Worm (Caenorhabditis elegans) whole organism, L2 larva: Measurements from ENCODE around the gene C27A7.8.
A peak's percentile ranks its signal among the peaks of the same experiment; 100 is the strongest.

Experiments used
- C34F6.9 ChIP-seq: fragments of 150-350 bp; optimal IDR thresholded peaks from 2 replicates; lab custom pipeline; 2014; ENCODE audit warnings: missing biosample characterization, missing genetic modification characterization
- F13H6.1 ChIP-seq: sonication (generic microtip); optimal IDR thresholded peaks from 2 replicates; lab custom pipeline; 2016; ENCODE audit warnings: missing genetic modification characterization, missing compliant biosample characterization
- R02D3.7 ChIP-seq: fragments of 150-350 bp; optimal IDR thresholded peaks from 2 replicates; lab custom pipeline; 2014; ENCODE audit warnings: missing biosample characterization, missing genetic modification characterization
- Y55F3AM.14 ChIP-seq: fragments of 200-800 bp; sonication (Bioruptor generic); optimal IDR thresholded peaks from 2 replicates; lab custom pipeline; 2018; ENCODE audit warnings: mild to moderate bottlenecking, missing genetic modification characterization, missing compliant biosample characterization
- ZK546.5 ChIP-seq: sonication (generic microtip); optimal IDR thresholded peaks from 2 replicates; lab custom pipeline; 2017; ENCODE audit warnings: missing biosample characterization, missing genetic modification characterization
- alr-1 ChIP-seq: fragments of 150-350 bp; optimal IDR thresholded peaks from 2 replicates; lab custom pipeline; 2014; ENCODE audit warnings: missing biosample characterization, missing genetic modification characterization
- ama-1 ChIP-seq: fragments of 150-350 bp; optimal IDR thresholded peaks from 2 replicates; lab custom pipeline; 2018; ENCODE audit warnings: inconsistent platforms
- ceh-16 ChIP-seq: fragments of 150-350 bp; optimal IDR thresholded peaks from 2 replicates; lab custom pipeline; 2014; ENCODE audit warnings: missing biosample characterization, missing genetic modification characterization
- ceh-82 ChIP-seq: fragments of 150-350 bp; optimal IDR thresholded peaks from 2 replicates; lab custom pipeline; 2014; ENCODE audit warnings: missing biosample characterization, missing genetic modification characterization
- crh-2 ChIP-seq: sonication (generic microtip); optimal IDR thresholded peaks from 2 replicates; lab custom pipeline; 2017; ENCODE audit warnings: missing biosample characterization, missing genetic modification characterization
- dmd-4 ChIP-seq: sonication (generic microtip); optimal IDR thresholded peaks from 2 replicates; lab custom pipeline; 2017; ENCODE audit warnings: missing biosample characterization, missing genetic modification characterization
- egl-27 ChIP-seq: sonication (generic microtip); optimal IDR thresholded peaks from 3 replicates; lab custom pipeline; 2017; ENCODE audit warnings: missing biosample characterization, missing genetic modification reagents, missing genetic modification characterization
- elt-1 ChIP-seq: fragments of 150-350 bp; optimal IDR thresholded peaks from 2 replicates; lab custom pipeline; 2014; ENCODE audit warnings: missing biosample characterization, missing genetic modification characterization
- elt-3 ChIP-seq: sonication (generic microtip); optimal IDR thresholded peaks from 2 replicates; lab custom pipeline; 2017; ENCODE audit warnings: missing biosample characterization, missing genetic modification characterization
- fos-1 ChIP-seq: fragments of 150-350 bp; optimal IDR thresholded peaks from 2 replicates; lab custom pipeline; 2014; ENCODE audit warnings: missing biosample characterization, missing genetic modification characterization
- gmeb-1 ChIP-seq: fragments of 150-350 bp; optimal IDR thresholded peaks from 2 replicates; lab custom pipeline; 2014; ENCODE audit warnings: missing biosample characterization, missing genetic modification characterization
- lin-13 ChIP-seq: fragments of 150-350 bp; optimal IDR thresholded peaks from 2 replicates; lab custom pipeline; 2014; ENCODE audit warnings: missing biosample characterization, missing genetic modification reagents, missing genetic modification characterization
- lin-39 ChIP-seq: fragments of 150-350 bp; optimal IDR thresholded peaks from 2 replicates; lab custom pipeline; 2014; ENCODE audit warnings: missing biosample characterization, missing genetic modification reagents, missing genetic modification characterization
- lsy-2 ChIP-seq, 2 experiments: fragments of 150-350 bp in 1 of 2; sonication (generic microtip) in 1 of 2; optimal IDR thresholded peaks; 2 replicates each; lab custom pipeline; 2014 to 2017; ENCODE audit warnings: missing biosample characterization in 2 of 2, missing genetic modification characterization in 2 of 2
- mab-5 ChIP-seq: fragments of 150-350 bp; optimal IDR thresholded peaks from 2 replicates; lab custom pipeline; 2014; ENCODE audit warnings: missing biosample characterization, missing genetic modification characterization
- mbf-1 ChIP-seq: sonication (generic microtip); optimal IDR thresholded peaks from 2 replicates; lab custom pipeline; 2017; ENCODE audit warnings: missing biosample characterization, missing genetic modification characterization
- nhr-10 ChIP-seq: sonication (generic microtip); optimal IDR thresholded peaks from 2 replicates; lab custom pipeline; 2017; ENCODE audit warnings: missing biosample characterization, missing genetic modification characterization
- nhr-12 ChIP-seq: fragments of 150-350 bp; optimal IDR thresholded peaks from 2 replicates; lab custom pipeline; 2014; ENCODE audit warnings: missing biosample characterization, missing genetic modification characterization
- nhr-129 ChIP-seq: fragments of 150-350 bp; optimal IDR thresholded peaks from 2 replicates; lab custom pipeline; 2014; ENCODE audit warnings: missing biosample characterization, missing genetic modification characterization
- nhr-21 ChIP-seq: fragments of 150-350 bp; optimal IDR thresholded peaks from 2 replicates; lab custom pipeline; 2014; ENCODE audit warnings: missing biosample characterization, missing genetic modification characterization
- nhr-23 ChIP-seq: fragments of 150-350 bp; optimal IDR thresholded peaks from 2 replicates; lab custom pipeline; 2014; ENCODE audit warnings: missing biosample characterization, missing genetic modification reagents, missing genetic modification characterization
- nhr-237 ChIP-seq: fragments of 150-350 bp; optimal IDR thresholded peaks from 2 replicates; lab custom pipeline; 2014; ENCODE audit warnings: missing biosample characterization, missing genetic modification characterization
- nhr-25 ChIP-seq: fragments of 150-350 bp; sonication (generic microtip); optimal IDR thresholded peaks from 3 replicates; lab custom pipeline; 2014; ENCODE audit warnings: missing biosample characterization, missing genetic modification characterization
- nhr-77 ChIP-seq: fragments of 150-350 bp; optimal IDR thresholded peaks from 2 replicates; lab custom pipeline; 2014; ENCODE audit warnings: missing biosample characterization, missing genetic modification characterization
- sem-4 ChIP-seq: fragments of 150-350 bp; optimal IDR thresholded peaks from 2 replicates; lab custom pipeline; 2014; ENCODE audit warnings: missing biosample characterization, missing genetic modification reagents, missing genetic modification characterization
- skn-1 ChIP-seq: sonication (generic microtip); optimal IDR thresholded peaks from 2 replicates; lab custom pipeline; 2017; ENCODE audit warnings: missing biosample characterization, missing genetic modification characterization
- sma-9 ChIP-seq, 2 experiments: fragments of 150-350 bp in 1 of 2; sonication (generic microtip) in 1 of 2; optimal IDR thresholded peaks; 2 replicates each; lab custom pipeline; 2014 to 2016; ENCODE audit warnings: missing genetic modification characterization in 2 of 2, mild to moderate bottlenecking in 1 of 2, missing biosample characterization in 1 of 2, missing compliant biosample characterization in 1 of 2, missing genetic modification reagents in 1 of 2, moderate library complexity in 1 of 2
- snpc-4 ChIP-seq: fragments of 150-350 bp; optimal IDR thresholded peaks from 2 replicates; lab custom pipeline; 2014; ENCODE audit warnings: missing biosample characterization, missing genetic modification characterization
- unc-39 ChIP-seq: fragments of 150-350 bp; optimal IDR thresholded peaks from 2 replicates; lab custom pipeline; 2014; ENCODE audit warnings: missing biosample characterization, missing genetic modification characterization
- unc-55 ChIP-seq: fragments of 150-350 bp; sonication (generic microtip); optimal IDR thresholded peaks from 3 replicates; lab custom pipeline; 2014; ENCODE audit warnings: missing biosample characterization, missing genetic modification reagents, missing genetic modification characterization
- unc-62 ChIP-seq: fragments of 150-350 bp; optimal IDR thresholded peaks from 2 replicates; lab custom pipeline; 2014; ENCODE audit warnings: missing biosample characterization, missing genetic modification reagents, missing genetic modification characterization
- zag-1 ChIP-seq: fragments of 150-350 bp; optimal IDR thresholded peaks from 2 replicates; lab custom pipeline; 2014; ENCODE audit warnings: missing biosample characterization, missing genetic modification characterization
- ztf-1 ChIP-seq: fragments of 200-800 bp; sonication (Bioruptor generic); conservative IDR thresholded peaks from 2 replicates; pipeline ENCODE4 v1.3.6; 2022; ENCODE audit warnings: missing genetic modification characterization, missing compliant biosample characterization
- ztf-11 ChIP-seq: sonication (generic microtip); optimal IDR thresholded peaks from 2 replicates; lab custom pipeline; 2017; ENCODE audit warnings: missing biosample characterization, missing genetic modification characterization
- ztf-4 ChIP-seq: fragments of 150-350 bp; optimal IDR thresholded peaks from 2 replicates; lab custom pipeline; 2014; ENCODE audit warnings: missing biosample characterization, missing genetic modification characterization

Gene C27A7.8

DNA sequence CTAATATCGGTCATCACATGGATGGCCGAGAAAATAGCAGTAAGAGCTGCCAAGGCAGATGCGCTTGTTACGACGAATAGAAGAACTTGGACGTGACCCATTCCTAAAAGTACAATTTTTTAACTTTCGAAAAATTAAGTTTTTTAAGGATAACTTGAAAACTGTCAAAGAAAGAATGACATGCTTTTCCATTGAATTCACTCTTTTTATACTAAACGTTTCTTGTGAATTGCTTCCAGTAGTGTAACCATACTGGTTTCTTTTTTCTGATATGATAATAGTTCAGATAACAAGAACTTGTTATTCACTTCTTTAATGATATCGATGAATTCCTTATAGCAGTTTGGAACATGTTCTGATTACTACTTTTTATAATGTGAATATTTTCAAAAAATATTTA, 14.7 kb downstream of the C27A7.8 start, which contains the start of gene col-37:
TSS of gene col-37 (minus strand) at position 101 of the 400 bp plus-strand sequence.
- TF ChIP-seq F13H6.1, result no peak
- TF ChIP-seq unc-55, result peak; percentile 18
- no peak for TF ChIP-seq nhr-77
- TF ChIP-seq lsy-2 (tag; optimal IDR thresholded peaks at IDR 0.05; lab: Kevin White, UChicago), result no peak
- TF ChIP-seq mbf-1, result no peak

DNA sequence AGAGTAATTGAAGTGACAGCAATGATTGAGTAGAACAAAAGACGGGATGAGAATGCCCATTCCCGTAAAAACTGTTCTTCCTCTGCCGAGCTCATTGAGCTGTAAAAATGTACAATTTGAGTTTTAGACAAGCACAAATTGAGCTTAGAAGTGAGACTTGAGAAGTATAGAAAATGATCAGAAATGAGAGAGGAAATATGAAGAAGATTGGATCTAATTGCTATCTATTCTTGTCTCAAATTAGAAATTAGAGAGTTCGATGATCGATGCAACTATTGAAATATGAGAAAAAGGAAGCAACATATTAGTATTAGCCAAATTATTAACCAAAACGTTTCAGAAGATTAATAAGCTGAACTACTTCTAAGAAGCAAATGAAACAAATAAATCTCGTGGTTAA, 17.2 kb downstream of the C27A7.8 start, which contains the start of gene ZK863.1:
TSS of gene ZK863.1 (minus strand) at position 101 of the 400 bp plus-strand sequence.
- TF ChIP-seq ztf-4 (no peak), ama-1 (lab: Kevin White, UChicago) (no peak), R02D3.7 (tag; lab: Kevin White, UChicago) (no peak), mbf-1 (no peak), nhr-25 (tag; lab: Kevin White, UChicago) (no peak), F13H6.1 (no peak), nhr-23 (tag; lab: Kevin White, UChicago) (no peak), zag-1 (tag; lab: Kevin White, UChicago) (no peak), fos-1 (no peak), nhr-129 (tag; lab: Kevin White, UChicago) (no peak), unc-62 (GFP tag; lab: Kevin White, UChicago) (no peak), ceh-16 (tag; lab: Kevin White, UChicago) (no peak), nhr-21 (tag; lab: Kevin White, UChicago) (no peak)

DNA sequence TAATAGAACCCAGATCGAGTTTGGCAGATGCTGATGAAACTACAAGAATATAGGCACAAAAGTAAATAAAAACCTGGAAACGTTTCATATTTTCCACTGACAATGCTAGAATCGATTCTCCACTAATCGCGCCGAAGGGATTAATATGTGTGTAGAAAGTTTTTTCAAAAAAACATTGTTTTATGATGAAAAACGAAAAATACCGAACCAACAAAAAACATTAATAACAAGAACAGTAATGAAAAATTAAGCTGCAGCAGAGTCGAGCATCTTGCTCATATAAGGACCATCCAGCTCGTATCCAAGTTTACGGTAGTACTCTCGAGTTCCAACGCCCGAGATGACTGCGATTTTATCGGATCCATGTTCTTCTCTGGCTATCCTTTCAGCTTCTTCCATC, 26.4 kb downstream of the C27A7.8 start, which contains the start of gene clec-224:
TSS of gene clec-224 (minus strand) at position 101 of the 400 bp plus-strand sequence.
- no peak for TF ChIP-seq elt-3 (tag; lab: Kevin White, UChicago)
- TF ChIP-seq mbf-1, result no peak
- TF ChIP-seq sma-9 (GFP tag; optimal IDR thresholded peaks at IDR 0.05; lab: Kevin White, UChicago), result no peak
- TF ChIP-seq sma-9 (tag; optimal IDR thresholded peaks at IDR 0.05; lab: Kevin White, UChicago), result no peak
- no peak for TF ChIP-seq crh-2 (tag; lab: Kevin White, UChicago)
- no peak for TF ChIP-seq nhr-12 (tag; lab: Kevin White, UChicago)
- no peak for TF ChIP-seq unc-39
- TF ChIP-seq nhr-23 (tag; lab: Kevin White, UChicago), result no peak
- TF ChIP-seq nhr-10, result no peak
- no peak for TF ChIP-seq skn-1
- no peak for TF ChIP-seq ZK546.5 (tag; lab: Kevin White, UChicago)
- no peak for TF ChIP-seq snpc-4 (tag; lab: Kevin White, UChicago)
- no peak for TF ChIP-seq lin-13 (GFP tag; lab: Kevin White, UChicago)
- no peak for TF ChIP-seq ceh-16 (tag; lab: Kevin White, UChicago)
- no peak for TF ChIP-seq nhr-25 (tag; lab: Kevin White, UChicago)
- no peak for TF ChIP-seq ztf-11 (tag; lab: Kevin White, UChicago)

DNA sequence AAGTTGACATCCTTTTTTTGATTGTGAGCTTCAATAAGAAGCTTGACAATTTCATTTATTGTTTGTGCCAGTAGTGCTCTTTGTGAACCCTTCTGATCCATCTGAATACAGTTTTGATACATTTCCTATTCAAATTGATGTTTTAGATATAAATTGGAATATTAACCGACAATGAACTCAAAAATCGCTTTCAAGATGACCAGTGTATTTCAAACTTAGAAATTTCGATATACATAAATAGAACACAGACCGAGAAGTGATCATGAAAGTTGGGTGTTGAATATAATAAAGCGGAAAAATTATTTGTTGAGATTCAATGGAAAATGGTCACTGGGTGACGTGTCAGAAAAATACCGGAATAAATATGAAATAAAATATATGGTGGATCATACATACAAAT, 28.4 kb downstream of the C27A7.8 start, which contains the start of gene elpc-3:
TSS of gene elpc-3 (minus strand) at position 101 of the 400 bp plus-strand sequence.
- TF ChIP-seq elt-1 (tag; lab: Kevin White, UChicago) (no peak), lin-39 (no peak), mab-5 (no peak), crh-2 (tag; lab: Kevin White, UChicago) (no peak), ZK546.5 (tag; lab: Kevin White, UChicago) (no peak), nhr-12 (tag; lab: Kevin White, UChicago) (no peak), skn-1 (no peak)
- TF ChIP-seq, all 48 proteins: peak for 0

DNA sequence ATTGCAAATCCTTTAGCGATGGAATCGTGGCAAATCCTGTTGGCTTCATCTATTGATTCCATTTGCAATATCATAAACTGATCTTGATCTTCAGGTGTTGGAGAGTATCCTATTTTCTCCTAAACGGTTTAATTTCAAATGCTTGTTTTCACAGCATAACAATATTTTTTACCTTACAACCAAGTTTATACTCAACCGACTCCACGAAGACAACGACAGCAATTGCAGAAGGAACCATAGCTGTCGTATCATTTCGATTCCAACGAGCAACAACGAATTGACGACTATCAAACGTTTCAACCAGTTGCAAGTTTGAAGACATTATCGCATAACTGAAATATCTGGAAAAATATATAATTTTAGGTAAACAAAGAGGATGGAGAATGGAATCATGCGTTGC, 30.9 kb downstream of the C27A7.8 start, which contains the start of gene usip-1:
TSS of gene usip-1 (minus strand) at position 341 of the 400 bp plus-strand sequence.
- TF ChIP-seq unc-39, result no peak
- TF ChIP-seq nhr-10, result no peak
- TF ChIP-seq zag-1 (tag; lab: Kevin White, UChicago), result no peak

DNA sequence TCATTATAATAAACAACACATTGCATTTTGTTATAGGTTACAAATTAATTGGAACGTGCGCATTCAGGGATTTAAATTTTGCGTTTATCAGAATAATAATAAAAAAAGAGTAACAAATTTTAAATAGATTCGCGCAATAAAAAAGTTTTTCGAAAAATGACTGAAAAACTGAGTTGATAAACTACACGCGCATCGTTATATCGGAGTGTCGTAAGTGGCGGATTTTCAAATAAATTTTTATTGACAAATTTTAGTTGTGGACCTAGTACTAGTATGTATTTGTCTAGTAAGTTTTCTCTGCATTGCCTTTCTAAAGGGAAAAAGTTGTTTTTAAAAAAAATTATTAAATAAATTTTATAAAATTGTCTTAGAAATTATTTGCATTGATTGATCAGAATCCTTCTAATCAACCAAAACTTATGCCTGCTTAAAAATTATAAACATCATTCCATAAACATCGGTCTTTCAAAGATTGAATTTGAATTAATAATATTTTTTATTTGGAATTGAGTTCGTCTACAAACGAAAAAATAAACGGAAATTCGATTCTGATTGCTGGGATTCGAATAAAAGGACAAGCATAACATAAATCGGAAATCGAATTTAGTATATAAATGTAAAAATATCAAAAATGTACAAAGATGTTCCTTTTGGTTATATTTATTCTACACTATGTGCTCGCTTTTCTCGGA, 31.5 kb downstream of the C27A7.8 start, which contains the start of gene srd-4:
TSS of gene srd-4 (plus strand) at position 642 of the 692 bp plus-strand sequence.
- TF ChIP-seq alr-1 (tag; lab: Kevin White, UChicago) (no peak), nhr-237 (no peak), nhr-10 (no peak), mab-5 (no peak), unc-55 (peak; percentile 79), unc-62 (GFP tag; lab: Kevin White, UChicago) (no peak), snpc-4 (tag; lab: Kevin White, UChicago) (peak; percentile 25), ceh-82 (tag; lab: Kevin White, UChicago) (no peak), ztf-1 (no peak), lin-13 (GFP tag; lab: Kevin White, UChicago) (peak; percentile 1), zag-1 (tag; lab: Kevin White, UChicago) (no peak), F13H6.1 (no peak), egl-27 (tag; lab: Kevin White, UChicago) (no peak), ztf-11 (tag; lab: Kevin White, UChicago) (no peak), Y55F3AM.14 (GFP tag; lab: Kevin White, UChicago) (no peak), C34F6.9 (tag; lab: Kevin White, UChicago) (peak; percentile 50), sem-4 (tag; lab: Kevin White, UChicago) (no peak), elt-1 (tag; lab: Kevin White, UChicago) (no peak), gmeb-1 (tag; lab: Kevin White, UChicago) (peak; percentile 95), skn-1 (no peak), lin-39 (no peak), nhr-23 (tag; lab: Kevin White, UChicago) (no peak), mbf-1 (no peak), dmd-4 (tag; lab: Kevin White, UChicago) (no peak), ZK546.5 (tag; lab: Kevin White, UChicago) (no peak), nhr-25 (tag; lab: Kevin White, UChicago) (no peak)
